Worm (Caenorhabditis elegans) whole organism, mixed stage, embryonic: ENCODE data around the gene nas-4.

Experiments used
- bed-3 ChIP-seq: fragments of 200-800 bp; sonication (Bioruptor generic); optimal IDR thresholded peaks from 3 replicates; lab custom pipeline; 2018; ENCODE audit warnings: mild to moderate bottlenecking, missing genetic modification characterization, moderate library complexity, missing compliant biosample characterization
- blmp-1 ChIP-seq: fragments of 150-350 bp; optimal IDR thresholded peaks from 2 replicates; lab custom pipeline; 2014; ENCODE audit warnings: missing biosample characterization, missing genetic modification characterization
- ceh-39 ChIP-seq: fragments of 150-350 bp; optimal IDR thresholded peaks from 2 replicates; lab custom pipeline; 2014; ENCODE audit warnings: missing biosample characterization, missing genetic modification characterization
- ceh-43 ChIP-seq: fragments of 200-800 bp; sonication (Bioruptor generic); optimal IDR thresholded peaks from 2 replicates; lab custom pipeline; 2018; ENCODE audit warnings: mild to moderate bottlenecking, missing genetic modification characterization, moderate library complexity, missing compliant biosample characterization
- ceh-83 ChIP-seq: fragments of 200-800 bp; sonication (Bioruptor generic); optimal IDR thresholded peaks from 2 replicates; lab custom pipeline; 2018; ENCODE audit warnings: mild to moderate bottlenecking, missing genetic modification characterization, missing compliant biosample characterization
- ces-1 ChIP-seq: fragments of 150-350 bp; optimal IDR thresholded peaks from 2 replicates; lab custom pipeline; 2014; ENCODE audit warnings: missing biosample characterization, missing genetic modification reagents, missing genetic modification characterization
- cnd-1 ChIP-seq: fragments of 200-800 bp; sonication (Bioruptor generic); optimal IDR thresholded peaks from 2 replicates; lab custom pipeline; 2018; ENCODE audit warnings: mild to moderate bottlenecking, missing genetic modification characterization, missing compliant biosample characterization
- elt-1 ChIP-seq: sonication (generic microtip); optimal IDR thresholded peaks from 2 replicates; lab custom pipeline; 2017; ENCODE audit warnings: missing genetic modification characterization, mild to moderate bottlenecking, missing compliant biosample characterization, antibody characterized with exemption, moderate library complexity, borderline replicate concordance; ENCODE audit not compliant: insufficient read depth
- flh-1 ChIP-seq: fragments of 200-800 bp; sonication (Bioruptor generic); optimal IDR thresholded peaks from 2 replicates; lab custom pipeline; 2018; ENCODE audit warnings: mild to moderate bottlenecking, missing genetic modification characterization, moderate library complexity, missing compliant biosample characterization
- ham-2 ChIP-seq: fragments of 200-800 bp; sonication (Bioruptor generic); optimal IDR thresholded peaks from 2 replicates; lab custom pipeline; 2018; ENCODE audit warnings: mild to moderate bottlenecking, missing genetic modification characterization, missing compliant biosample characterization
- hlh-1 ChIP-seq: fragments of 150-350 bp; optimal IDR thresholded peaks from 2 replicates; lab custom pipeline; 2014; ENCODE audit warnings: missing biosample characterization, missing genetic modification reagents, missing genetic modification characterization
- lin-32 ChIP-seq: fragments of 200-800 bp; sonication (Bioruptor generic); optimal IDR thresholded peaks from 2 replicates; lab custom pipeline; 2018; ENCODE audit warnings: mild to moderate bottlenecking, missing genetic modification characterization, missing compliant biosample characterization
- lsy-2 ChIP-seq: fragments of 150-350 bp; optimal IDR thresholded peaks from 2 replicates; lab custom pipeline; 2014; ENCODE audit warnings: missing biosample characterization, missing genetic modification characterization
- mab-5 ChIP-seq: fragments of 150-350 bp; optimal IDR thresholded peaks from 2 replicates; lab custom pipeline; 2014; ENCODE audit warnings: missing biosample characterization, missing genetic modification characterization
- mls-2 ChIP-seq: sonication (generic microtip); optimal IDR thresholded peaks from 2 replicates; lab custom pipeline; 2016; ENCODE audit warnings: mild to moderate bottlenecking, missing genetic modification characterization, moderate library complexity, missing compliant biosample characterization
- nhr-12 ChIP-seq: fragments of 150-350 bp; optimal IDR thresholded peaks from 2 replicates; lab custom pipeline; 2014; ENCODE audit warnings: missing biosample characterization, missing genetic modification characterization
- nhr-2 ChIP-seq: fragments of 150-350 bp; optimal IDR thresholded peaks from 2 replicates; lab custom pipeline; 2014; ENCODE audit warnings: missing biosample characterization, missing genetic modification characterization
- nhr-237 ChIP-seq: fragments of 150-350 bp; optimal IDR thresholded peaks from 2 replicates; lab custom pipeline; 2014; ENCODE audit warnings: missing biosample characterization, missing genetic modification characterization
- nhr-28 ChIP-seq: fragments of 150-350 bp; optimal IDR thresholded peaks from 2 replicates; lab custom pipeline; 2014; ENCODE audit warnings: missing biosample characterization, missing genetic modification characterization
- nhr-76 ChIP-seq: sonication (generic microtip); optimal IDR thresholded peaks from 2 replicates; lab custom pipeline; 2017; ENCODE audit warnings: missing biosample characterization, missing genetic modification characterization
- pha-4 ChIP-seq: fragments of 150-350 bp; optimal IDR thresholded peaks from 2 replicates; lab custom pipeline; 2018; ENCODE audit warnings: missing biosample characterization, missing genetic modification reagents, missing genetic modification characterization
- snpc-4 ChIP-seq: fragments of 150-350 bp; optimal IDR thresholded peaks from 2 replicates; lab custom pipeline; 2014; ENCODE audit warnings: missing biosample characterization, missing genetic modification characterization
- sptf-1 ChIP-seq: sonication (generic microtip); optimal IDR thresholded peaks from 2 replicates; lab custom pipeline; 2017; ENCODE audit warnings: mild to moderate bottlenecking, missing genetic modification characterization, moderate library complexity, missing compliant biosample characterization
- tbx-8 ChIP-seq: fragments of 200-800 bp; sonication (Bioruptor generic); optimal IDR thresholded peaks from 2 replicates; lab custom pipeline; 2018; ENCODE audit warnings: mild to moderate bottlenecking, missing genetic modification characterization, moderate library complexity, missing compliant biosample characterization
- unc-120 ChIP-seq: sonication (generic microtip); optimal IDR thresholded peaks from 2 replicates; lab custom pipeline; 2017; ENCODE audit warnings: missing genetic modification characterization, missing compliant biosample characterization; ENCODE audit not compliant: poor library complexity, severe bottlenecking
- unc-39 ChIP-seq: fragments of 150-350 bp; optimal IDR thresholded peaks from 2 replicates; lab custom pipeline; 2014; ENCODE audit warnings: missing biosample characterization, missing genetic modification characterization
- unc-62 ChIP-seq: fragments of 150-350 bp; optimal IDR thresholded peaks from 2 replicates; lab custom pipeline; 2014; ENCODE audit warnings: missing biosample characterization, missing genetic modification reagents, missing genetic modification characterization
- zip-8 ChIP-seq: fragments of 150-350 bp; optimal IDR thresholded peaks from 2 replicates; lab custom pipeline; 2014; ENCODE audit warnings: missing biosample characterization, missing genetic modification characterization
- ztf-11 ChIP-seq: fragments of 150-350 bp; optimal IDR thresholded peaks from 2 replicates; lab custom pipeline; 2014; ENCODE audit warnings: missing biosample characterization, missing genetic modification characterization

The nas-4 gene

DNA sequence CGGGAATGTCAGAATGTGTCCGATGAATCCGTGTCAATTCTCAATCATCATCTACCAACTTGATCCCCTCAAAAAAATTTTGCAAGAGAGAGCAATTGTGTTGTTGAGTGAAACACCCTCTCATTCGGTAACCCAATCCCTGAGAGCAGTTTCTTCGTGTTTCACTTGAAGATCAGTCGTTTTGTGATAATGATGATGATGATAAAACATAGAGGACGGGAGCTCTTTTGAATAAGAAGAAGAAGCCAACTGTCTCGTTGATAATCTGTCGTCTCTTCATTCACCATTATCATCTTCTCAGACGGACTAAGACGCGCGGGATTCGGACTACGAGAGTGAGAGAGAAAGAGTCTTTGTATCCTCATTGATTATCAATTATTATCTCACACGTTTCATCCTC is 10.3 kb downstream of the nas-4 start:
- TF ChIP-seq cnd-1 (tag; lab: Kevin White, UChicago) (no peak), zip-8 (tag; lab: Kevin White, UChicago) (no peak), ceh-39 (no peak), tbx-8 (GFP tag; lab: Kevin White, UChicago) (no peak), hlh-1 (tag; lab: Kevin White, UChicago) (peak; percentile 94), elt-1 (tag; lab: Kevin White, UChicago) (no peak), mab-5 (peak; percentile 30), mls-2 (no peak), unc-120 (tag; lab: Kevin White, UChicago) (peak; percentile 66), snpc-4 (no peak), lsy-2 (tag; lab: Kevin White, UChicago) (no peak), ceh-83 (GFP tag; lab: Kevin White, UChicago) (no peak), ces-1 (GFP tag; lab: Kevin White, UChicago) (no peak), unc-62 (GFP tag; lab: Kevin White, UChicago) (peak; percentile 88), nhr-28 (no peak), ceh-43 (GFP tag; lab: Kevin White, UChicago) (no peak), bed-3 (GFP tag; lab: Kevin White, UChicago) (no peak), pha-4 (tag; lab: Kevin White, UChicago) (no peak)

DNA sequence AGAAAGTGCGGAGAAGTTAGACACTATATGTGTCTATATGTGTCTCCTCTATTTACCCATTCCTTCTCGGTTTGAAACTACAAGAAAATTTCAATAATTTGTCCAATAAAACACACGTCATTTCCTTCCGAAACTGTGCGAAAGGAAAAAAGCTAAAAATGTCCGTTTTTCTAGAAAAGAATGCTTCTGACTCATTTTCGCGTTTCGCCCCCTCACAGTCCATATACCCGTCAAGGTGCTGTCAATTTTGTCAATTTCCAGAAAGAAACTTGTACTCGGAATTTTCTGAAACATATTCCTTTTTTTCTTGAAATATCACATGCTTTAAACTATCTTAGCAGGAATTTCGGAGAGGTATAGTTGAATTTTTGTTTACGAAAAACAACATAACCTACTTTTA is 12.6 kb downstream of the nas-4 start:
- TF ChIP-seq unc-120 (tag; lab: Kevin White, UChicago) (no peak), hlh-1 (tag; lab: Kevin White, UChicago) (no peak), cnd-1 (tag; lab: Kevin White, UChicago) (no peak), mab-5 (no peak), nhr-237 (tag; lab: Kevin White, UChicago) (no peak), ztf-11 (tag; lab: Kevin White, UChicago) (no peak), mls-2 (no peak), unc-39 (tag; lab: Kevin White, UChicago) (no peak), nhr-2 (tag; lab: Kevin White, UChicago) (no peak), nhr-28 (no peak), nhr-12 (tag; lab: Kevin White, UChicago) (no peak), lsy-2 (tag; lab: Kevin White, UChicago) (no peak), lin-32 (no peak)

DNA sequence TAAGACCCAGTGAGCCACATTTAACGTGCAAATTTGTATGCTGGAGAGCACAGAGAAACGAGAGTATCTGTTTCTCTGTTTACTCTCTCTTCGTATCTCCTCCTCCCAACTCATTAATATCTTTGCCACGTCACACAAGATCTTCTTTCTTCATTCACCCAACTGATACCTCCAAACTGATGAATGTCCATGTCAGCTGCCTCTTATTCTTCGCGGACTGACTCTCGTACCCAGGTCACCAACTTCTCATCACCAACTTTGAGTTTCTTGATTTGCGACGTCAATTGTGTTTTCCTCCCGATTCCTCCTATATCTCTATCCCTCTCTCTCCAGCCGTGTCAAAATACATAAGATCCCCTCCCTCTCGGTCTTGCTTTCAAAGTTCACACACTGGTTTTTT is 13.1 kb downstream of the nas-4 start:
- no peak for TF ChIP-seq ceh-39
- peak; percentile 48 for TF ChIP-seq mab-5
- peak; percentile 69 for TF ChIP-seq unc-120 (tag; lab: Kevin White, UChicago)
- peak; percentile 99 for TF ChIP-seq hlh-1 (tag; lab: Kevin White, UChicago)
- no peak for TF ChIP-seq ceh-83 (GFP tag; lab: Kevin White, UChicago)
- peak; percentile 89 for TF ChIP-seq unc-62 (GFP tag; lab: Kevin White, UChicago)

DNA sequence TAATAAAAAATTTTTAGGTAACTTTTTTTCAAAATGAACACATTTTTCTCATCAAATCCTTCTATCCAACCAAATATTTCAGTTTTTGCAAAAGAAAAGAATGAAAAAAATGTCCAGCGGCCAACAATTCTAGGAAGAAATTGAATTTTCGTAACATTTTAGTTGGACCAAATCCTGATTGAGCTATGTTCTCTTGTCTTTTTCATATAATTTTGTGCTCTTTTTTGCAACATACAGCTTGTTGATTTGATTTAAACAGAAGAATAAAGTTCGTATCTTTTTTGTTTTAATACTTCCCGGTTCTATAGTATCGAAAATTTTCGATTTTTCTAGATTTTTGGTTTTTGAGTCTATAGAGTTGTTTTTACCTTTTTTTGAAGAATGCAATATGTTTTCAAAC is 16.0 kb downstream of the nas-4 start:
- TF ChIP-seq pha-4 (tag; lab: Kevin White, UChicago) (no peak), ces-1 (GFP tag; lab: Kevin White, UChicago) (peak; percentile 57), ceh-39 (no peak)

DNA sequence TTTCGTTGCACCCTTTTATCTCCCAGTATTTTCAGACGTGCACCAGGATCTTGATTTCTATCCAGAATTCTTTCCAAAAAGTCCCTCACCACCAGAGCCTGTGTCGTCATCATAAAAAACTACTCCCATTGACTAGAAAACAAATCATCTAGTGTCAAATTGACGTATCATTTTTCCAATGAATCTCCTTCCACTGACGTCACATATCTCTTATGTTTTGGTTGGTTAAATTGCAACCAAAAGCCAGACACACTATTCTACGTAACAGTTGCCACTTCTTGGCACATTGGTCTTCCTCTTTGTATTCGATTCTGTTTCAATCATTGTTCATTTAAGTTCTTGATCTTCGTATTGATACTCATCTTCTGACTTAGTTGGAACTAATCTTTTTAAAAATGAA is 17.3 kb downstream of the nas-4 start:
- TF ChIP-seq hlh-1 (tag; lab: Kevin White, UChicago), result peak; percentile 59
- TF ChIP-seq unc-62 (GFP tag; lab: Kevin White, UChicago), result peak; percentile 24
- no peak for TF ChIP-seq snpc-4

DNA sequence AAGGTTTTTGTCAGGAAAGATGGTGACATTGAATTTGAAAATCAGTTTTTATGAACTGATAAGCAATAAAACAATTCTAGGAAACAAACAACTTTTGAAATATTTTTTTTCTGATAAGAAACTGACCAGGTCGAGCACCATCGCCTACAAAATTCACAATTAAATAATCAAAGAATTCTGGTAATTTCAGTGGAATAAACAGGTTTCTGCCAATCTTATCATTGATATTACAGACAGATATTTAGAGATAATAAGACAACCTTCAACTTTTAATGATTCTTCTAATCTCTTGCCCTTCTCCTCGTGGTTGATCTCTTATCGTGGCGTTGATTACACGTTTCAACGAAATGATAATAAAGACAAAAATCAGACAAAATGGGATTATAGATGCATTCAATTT is 19.1 kb downstream of the nas-4 start:
- TF ChIP-seq flh-1, result no peak
- TF ChIP-seq elt-1 (tag; lab: Kevin White, UChicago), result peak; percentile 7

DNA sequence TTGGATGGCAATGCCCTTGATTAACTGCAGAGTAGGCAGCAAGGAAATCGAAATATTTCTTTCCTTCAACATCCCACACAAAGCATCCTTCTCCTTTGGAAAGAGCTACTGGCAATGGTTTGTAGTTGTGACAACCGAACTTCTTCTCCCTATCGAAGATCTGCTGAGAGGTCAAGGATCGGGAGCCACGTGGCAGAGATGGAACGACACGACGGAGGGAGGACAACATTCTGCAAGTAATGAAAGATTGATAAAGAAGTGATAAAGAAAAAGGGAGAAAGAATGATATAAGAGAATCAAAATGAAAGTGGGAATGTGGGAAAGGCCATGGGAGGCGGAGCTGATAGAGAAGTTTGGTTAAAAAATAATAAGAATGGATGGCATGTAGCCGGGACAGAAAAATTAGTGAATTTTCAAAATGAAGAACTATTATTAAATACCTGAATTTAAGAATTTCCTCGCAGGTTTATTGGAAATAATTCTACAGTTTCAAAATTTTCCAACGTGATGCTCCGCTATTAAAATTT is 19.7 kb downstream of the nas-4 start, which contains the start of gene oatr-1:
Gene oatr-1, minus strand, starts transcription at position 477 of the 527 bp plus-strand sequence.
- TF ChIP-seq blmp-1, result no peak
- TF ChIP-seq ces-1 (GFP tag; lab: Kevin White, UChicago), result no peak
- no peak for TF ChIP-seq flh-1
- no peak for TF ChIP-seq ceh-39
- TF ChIP-seq sptf-1 (tag; lab: Kevin White, UChicago), result no peak
- TF ChIP-seq hlh-1 (tag; lab: Kevin White, UChicago), result no peak
- TF ChIP-seq bed-3 (GFP tag; lab: Kevin White, UChicago), result no peak
- no peak for TF ChIP-seq lin-32
- TF ChIP-seq zip-8 (tag; lab: Kevin White, UChicago), result no peak
- no peak for TF ChIP-seq nhr-76 (tag; lab: Kevin White, UChicago)
- no peak for TF ChIP-seq nhr-12 (tag; lab: Kevin White, UChicago)
- no peak for TF ChIP-seq ham-2 (GFP tag; lab: Kevin White, UChicago)
- no peak for TF ChIP-seq mls-2
- no peak for TF ChIP-seq snpc-4
- TF ChIP-seq ceh-83 (GFP tag; lab: Kevin White, UChicago), result no peak
- TF ChIP-seq, all 35 proteins: peak for 0
